Worm (Caenorhabditis elegans) whole organism, L4 larva: ENCODE measurements around the gene dsl-6.

Experiments used
- aha-1 ChIP-seq: fragments of 150-350 bp; peaks from one replicate; lab custom pipeline; 2014; ENCODE audit warnings: missing biosample characterization, missing genetic modification characterization
- aly-2 ChIP-seq: sonication (generic microtip); optimal IDR thresholded peaks from 2 replicates; lab custom pipeline; 2018; ENCODE audit warnings: missing biosample characterization, missing genetic modification characterization
- ama-1 ChIP-seq: fragments of 150-350 bp; optimal IDR thresholded peaks from 2 replicates; lab custom pipeline; 2014; ENCODE audit warnings: inconsistent platforms, mixed read lengths
- attf-4 ChIP-seq: sonication (generic microtip); optimal IDR thresholded peaks from 3 replicates; lab custom pipeline; 2017; ENCODE audit warnings: missing biosample characterization, missing genetic modification characterization
- duxl-1 ChIP-seq: sonication (generic microtip); optimal IDR thresholded peaks from 2 replicates; lab custom pipeline; 2016; ENCODE audit warnings: mild to moderate bottlenecking, missing genetic modification characterization, moderate library complexity, missing compliant biosample characterization; ENCODE audit not compliant: poor library complexity
- lin-13 ChIP-seq: fragments of 150-350 bp; optimal IDR thresholded peaks from 2 replicates; lab custom pipeline; 2014; ENCODE audit warnings: missing biosample characterization, missing genetic modification reagents, missing genetic modification characterization
- mxl-3 ChIP-seq: fragments of 200-800 bp; sonication (Bioruptor generic); optimal IDR thresholded peaks from 2 replicates; lab custom pipeline; 2018; ENCODE audit warnings: mild to moderate bottlenecking, missing genetic modification characterization, missing compliant biosample characterization
- nhr-102 ChIP-seq: sonication (generic microtip); optimal IDR thresholded peaks from 2 replicates; lab custom pipeline; 2016; ENCODE audit warnings: mild to moderate bottlenecking, missing genetic modification characterization, moderate library complexity, missing compliant biosample characterization
- nhr-42 ChIP-seq: fragments of 200-800 bp; sonication (Bioruptor generic); IDR thresholded peaks from 2 replicates; pipeline ENCODE4 v1.3.6; 2022; ENCODE audit warnings: missing genetic modification characterization, missing compliant biosample characterization
- snpc-4 ChIP-seq: fragments of 150-350 bp; optimal IDR thresholded peaks from 2 replicates; lab custom pipeline; 2014; ENCODE audit warnings: missing biosample characterization, missing genetic modification characterization
- unc-62 ChIP-seq, 3 experiments: fragments of 150-350 bp in 1 of 3; sonication (generic microtip); optimal IDR thresholded peaks in 2 of 3; peaks in 1 of 3; 1 replicate in 1 of 3; 2 replicates in 2 of 3; lab custom pipeline; 2014 to 2017; ENCODE audit warnings: missing biosample characterization in 3 of 3, missing genetic modification characterization in 3 of 3, missing genetic modification reagents in 3 of 3, missing genotype in 1 of 3
- ztf-11 ChIP-seq: fragments of 150-350 bp; optimal IDR thresholded peaks from 2 replicates; lab custom pipeline; 2014; ENCODE audit warnings: missing biosample characterization, missing genetic modification characterization

DNA sequence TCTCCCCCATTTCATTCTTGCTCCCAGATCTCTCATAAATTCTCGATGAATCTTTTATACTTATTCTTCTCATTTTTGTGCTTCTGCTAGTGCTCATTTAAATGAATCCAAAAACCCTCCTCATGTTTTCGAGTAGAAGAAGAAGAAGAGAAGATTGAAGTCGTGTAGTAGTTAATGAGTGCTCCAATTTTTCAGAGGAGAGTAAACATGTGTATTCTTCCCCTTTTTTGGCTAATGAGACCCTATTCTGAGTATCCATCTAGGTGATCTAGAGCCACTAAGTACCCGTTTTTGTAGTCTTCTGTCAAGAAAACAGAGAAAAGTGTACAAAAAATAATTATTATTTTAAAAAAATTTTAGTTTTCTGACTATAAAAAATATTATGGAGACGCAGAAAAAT lies 46.6 kb downstream of the dsl-6 start:
- TF ChIP-seq attf-4 (tag; lab: Kevin White, UChicago) (no peak), duxl-1 (tag; lab: Kevin White, UChicago) (no peak), ztf-11 (tag; lab: Kevin White, UChicago) (no peak), nhr-102 (no peak), snpc-4 (tag; lab: Kevin White, UChicago) (no peak), unc-62 (GFP tag; optimal IDR thresholded peaks at IDR 0.05 in 1 of 2; lab: Kevin White, UChicago) (no peak), unc-62 (tag; optimal IDR thresholded peaks at IDR 0.05; lab: Kevin White, UChicago) (no peak), mxl-3 (no peak), aha-1 (tag; lab: Kevin White, UChicago) (no peak), aly-2 (tag; lab: Kevin White, UChicago) (no peak), ama-1 (no peak), nhr-42 (GFP tag; lab: Robert Waterston, UW) (no peak), lin-13 (GFP tag; lab: Kevin White, UChicago) (no peak)
